Worm (Caenorhabditis elegans) whole organism, L3 larva: ENCODE results near the gene Y50D4A.5.
A peak's percentile ranks its signal among the peaks of the same experiment; 100 is the strongest.

Experiments used
- R02D3.7 ChIP-seq: fragments of 150-350 bp; optimal IDR thresholded peaks from 2 replicates; lab custom pipeline; 2014; ENCODE audit warnings: missing biosample characterization, missing genetic modification characterization
- aly-2 ChIP-seq: fragments of 150-350 bp; optimal IDR thresholded peaks from 2 replicates; lab custom pipeline; 2014; ENCODE audit warnings: missing biosample characterization, missing genetic modification characterization
- ama-1 ChIP-seq: fragments of 150-350 bp; optimal IDR thresholded peaks from 2 replicates; lab custom pipeline; 2018
- ceh-16 ChIP-seq: sonication (generic microtip); optimal IDR thresholded peaks from 2 replicates; lab custom pipeline; 2017; ENCODE audit warnings: missing biosample characterization, missing genetic modification characterization
- ceh-28 ChIP-seq: fragments of 150-350 bp; optimal IDR thresholded peaks from 2 replicates; lab custom pipeline; 2014; ENCODE audit warnings: missing biosample characterization, missing genetic modification reagents, missing genetic modification characterization
- ceh-82 ChIP-seq: fragments of 150-350 bp; optimal IDR thresholded peaks from 2 replicates; lab custom pipeline; 2014; ENCODE audit warnings: missing biosample characterization, missing genetic modification characterization
- egl-27 ChIP-seq: sonication (generic microtip); optimal IDR thresholded peaks from 4 replicates; lab custom pipeline; 2017; ENCODE audit warnings: missing biosample characterization, missing genetic modification reagents, missing genetic modification characterization
- egl-5 ChIP-seq: fragments of 150-350 bp; optimal IDR thresholded peaks from 2 replicates; lab custom pipeline; 2017; ENCODE audit warnings: missing biosample characterization, missing genetic modification reagents, missing genetic modification characterization, inconsistent platforms
- elt-2 ChIP-seq: sonication (generic microtip); optimal IDR thresholded peaks from 2 replicates; lab custom pipeline; 2016; ENCODE audit warnings: missing genetic modification reagents, mild to moderate bottlenecking, missing genetic modification characterization, missing compliant biosample characterization
- elt-3 ChIP-seq, 3 experiments: fragments of 150-350 bp in 1 of 3; sonication (generic microtip) in 2 of 3; optimal IDR thresholded peaks; 2 replicates in 2 of 3; 4 replicates in 1 of 3; lab custom pipeline; 2014 to 2017; ENCODE audit warnings: missing biosample characterization in 3 of 3, missing genetic modification characterization in 3 of 3
- fos-1 ChIP-seq: fragments of 150-350 bp; optimal IDR thresholded peaks from 2 replicates; lab custom pipeline; 2014; ENCODE audit warnings: missing biosample characterization, missing genetic modification characterization
- jun-1 ChIP-seq: fragments of 150-350 bp; optimal IDR thresholded peaks from 2 replicates; lab custom pipeline; 2014; ENCODE audit warnings: missing biosample characterization, missing genetic modification reagents, missing genetic modification characterization
- lin-15B ChIP-seq: fragments of 150-350 bp; optimal IDR thresholded peaks from 2 replicates; lab custom pipeline; 2014; ENCODE audit warnings: missing biosample characterization, missing genetic modification characterization
- lin-39 ChIP-seq: fragments of 150-350 bp; optimal IDR thresholded peaks from 2 replicates; lab custom pipeline; 2018; ENCODE audit warnings: missing biosample characterization, missing genetic modification reagents, missing genetic modification characterization
- lsy-12 ChIP-seq: sonication (generic microtip); optimal IDR thresholded peaks from 2 replicates; lab custom pipeline; 2016; ENCODE audit warnings: mild to moderate bottlenecking, missing genetic modification characterization, missing compliant biosample characterization
- mdl-1 ChIP-seq: fragments of 150-350 bp; optimal IDR thresholded peaks from 2 replicates; lab custom pipeline; 2014; ENCODE audit warnings: missing biosample characterization, missing genetic modification characterization
- nfya-1 ChIP-seq: sonication (generic microtip); optimal IDR thresholded peaks from 2 replicates; lab custom pipeline; 2017; ENCODE audit warnings: missing genetic modification characterization, mild to moderate bottlenecking, missing compliant biosample characterization, antibody characterized with exemption, moderate library complexity; ENCODE audit not compliant: insufficient read depth
- nhr-11 ChIP-seq: fragments of 150-350 bp; optimal IDR thresholded peaks from 2 replicates; lab custom pipeline; 2014; ENCODE audit warnings: missing biosample characterization, missing genetic modification characterization
- nhr-237 ChIP-seq: fragments of 150-350 bp; optimal IDR thresholded peaks from 2 replicates; lab custom pipeline; 2014; ENCODE audit warnings: missing biosample characterization, missing genetic modification characterization
- nhr-25 ChIP-seq: sonication (generic microtip); optimal IDR thresholded peaks from 2 replicates; lab custom pipeline; 2017; ENCODE audit warnings: missing biosample characterization, missing genetic modification characterization
- nhr-28 ChIP-seq: fragments of 150-350 bp; optimal IDR thresholded peaks from 2 replicates; lab custom pipeline; 2014; ENCODE audit warnings: missing biosample characterization, missing genetic modification characterization
- pha-4 ChIP-seq: fragments of 150-350 bp; optimal IDR thresholded peaks from 2 replicates; lab custom pipeline; 2014; ENCODE audit warnings: missing biosample characterization, missing genetic modification reagents, missing genetic modification characterization
- pqm-1 ChIP-seq: fragments of 150-350 bp; optimal IDR thresholded peaks from 2 replicates; lab custom pipeline; 2017; ENCODE audit warnings: missing biosample characterization, missing genetic modification characterization, inconsistent platforms
- skn-1 ChIP-seq: fragments of 150-350 bp; optimal IDR thresholded peaks from 2 replicates; lab custom pipeline; 2014; ENCODE audit warnings: missing biosample characterization, missing genetic modification characterization
- snpc-4 ChIP-seq: fragments of 150-350 bp; optimal IDR thresholded peaks from 2 replicates; lab custom pipeline; 2014; ENCODE audit warnings: missing biosample characterization, missing genetic modification characterization
- unc-39 ChIP-seq: sonication (generic microtip); optimal IDR thresholded peaks from 4 replicates; lab custom pipeline; 2017; ENCODE audit warnings: missing biosample characterization, missing genetic modification characterization
- zag-1 ChIP-seq: fragments of 150-350 bp; optimal IDR thresholded peaks from 2 replicates; lab custom pipeline; 2014; ENCODE audit warnings: missing biosample characterization, missing genetic modification characterization
- ztf-11 ChIP-seq: fragments of 150-350 bp; optimal IDR thresholded peaks from 2 replicates; lab custom pipeline; 2014; ENCODE audit warnings: missing biosample characterization, missing genetic modification characterization
- ztf-4 ChIP-seq: fragments of 150-350 bp; optimal IDR thresholded peaks from 2 replicates; lab custom pipeline; 2014; ENCODE audit warnings: missing biosample characterization, missing genetic modification characterization

Gene Y50D4A.5

ce11 chrV:1195995-1196394 is 11.1 kb upstream of the Y50D4A.5 start, which contains the start of the genes wrb-1 and Y50D4A.4 (continued):
- TF ChIP-seq pha-4 (tag; lab: Kevin White, UChicago) = peak; percentile 87

- TF ChIP-seq R02D3.7 (tag; lab: Kevin White, UChicago) = peak; percentile 87
- peak; percentile 10 for TF ChIP-seq elt-2 (tag; lab: Kevin White, UChicago)
- TF ChIP-seq lin-15B = peak; percentile 29
- TF ChIP-seq lsy-12 (tag; lab: Kevin White, UChicago) = peak; percentile 27
- peak; percentile 23 for TF ChIP-seq nfya-1 (tag; lab: Kevin White, UChicago)
Measured at ce11 chrV:1197064-1197724, 9.9 kb upstream of the Y50D4A.5 start.

- TF ChIP-seq elt-2 (tag; lab: Kevin White, UChicago) (no peak), skn-1 (tag; lab: Kevin White, UChicago) (no peak), egl-5 (tag; lab: Kevin White, UChicago) (no peak), unc-39 (tag; lab: Kevin White, UChicago) (no peak), elt-3 (tag; optimal IDR thresholded peaks at IDR 0.05; lab: Kevin White, UChicago) (no peak), ceh-16 (tag; lab: Kevin White, UChicago) (no peak), nhr-237 (tag; lab: Kevin White, UChicago) (no peak), lin-39 (tag; lab: Kevin White, UChicago) (no peak), mdl-1 (tag; lab: Kevin White, UChicago) (no peak), fos-1 (tag; lab: Kevin White, UChicago) (no peak), ceh-28 (no peak), ztf-11 (tag; lab: Kevin White, UChicago) (no peak), lsy-12 (tag; lab: Kevin White, UChicago) (no peak), ztf-4 (tag; lab: Kevin White, UChicago) (no peak), nhr-28 (tag; lab: Kevin White, UChicago) (no peak), egl-27 (no peak), snpc-4 (tag; lab: Kevin White, UChicago) (no peak)
Measured at ce11 chrV:1199219-1199889, 7.8 kb upstream of the Y50D4A.5 start, which contains the start of gene Y50D4A.6. Y50D4A.6 (minus strand) TSS chrV:1199269.

ce11 chrV:1201717-1202116 is 5.4 kb upstream of the Y50D4A.5 start:
- TF ChIP-seq jun-1 (tag; lab: Kevin White, UChicago) (no peak), lin-15B (peak; percentile 4)

- no peak for TF ChIP-seq ceh-16 (tag; lab: Kevin White, UChicago)
- no peak for TF ChIP-seq ama-1 (lab: Kevin White, UChicago)
- TF ChIP-seq fos-1 (tag; lab: Kevin White, UChicago) = no peak
- TF ChIP-seq zag-1 (tag; lab: Kevin White, UChicago) = no peak
- TF ChIP-seq pqm-1 (tag; lab: Kevin White, UChicago) = no peak
- TF ChIP-seq pha-4 (tag; lab: Kevin White, UChicago) = no peak
Measured at ce11 chrV:1207589-1207988, 482 bp downstream of the Y50D4A.5 start, which contains the start of gene Y50D4A.1. Y50D4A.1 (plus strand) TSS chrV:1207889.

ce11 chrV:1220509-1220908 is 13.4 kb downstream of the Y50D4A.5 start, which contains the start of gene Y50D4A.10:
Y50D4A.10 (minus strand) TSS chrV:1220565.
- TF ChIP-seq ceh-82 (tag; lab: Kevin White, UChicago) (no peak), ztf-4 (tag; lab: Kevin White, UChicago) (no peak), nhr-25 (no peak), unc-39 (tag; lab: Kevin White, UChicago) (no peak), nhr-11 (no peak), mdl-1 (tag; lab: Kevin White, UChicago) (no peak), aly-2 (tag; lab: Kevin White, UChicago) (no peak)
- TF ChIP-seq, all 47 proteins: peak for 0
